Worm (Caenorhabditis elegans) whole organism, young adult: ENCODE results near the gene pgm-1.

ENCODE experiments used
- D2030.7 ChIP-seq: fragments of 200-800 bp; sonication (Bioruptor generic); IDR thresholded peaks from 2 replicates; pipeline ENCODE4 v1.3.6; 2022; ENCODE audit warnings: missing genetic modification reagents, missing genetic modification characterization, missing compliant biosample characterization
- Y53G8AR.9 ChIP-seq: fragments of 200-800 bp; sonication (Bioruptor generic); conservative IDR thresholded peaks from 2 replicates; pipeline ENCODE4 v1.3.6; 2022; ENCODE audit warnings: missing genetic modification reagents, missing genetic modification characterization, missing compliant biosample characterization
- ceh-58 ChIP-seq: fragments of 200-800 bp; sonication (Bioruptor generic); IDR thresholded peaks from 2 replicates; pipeline ENCODE4 v1.3.6; 2022; ENCODE audit warnings: missing genetic modification characterization, missing compliant biosample characterization
- hsf-1 ChIP-seq: fragments of 200-800 bp; sonication (Bioruptor generic); IDR thresholded peaks from 2 replicates; pipeline ENCODE4 v1.3.6; 2022; ENCODE audit warnings: missing genetic modification reagents, missing genetic modification characterization, missing compliant biosample characterization
- lag-1 ChIP-seq: fragments of 200-800 bp; sonication (Bioruptor generic); IDR thresholded peaks from 2 replicates; pipeline ENCODE4 v1.3.6; 2022; ENCODE audit warnings: missing genetic modification reagents, missing genetic modification characterization, missing compliant biosample characterization
- nhr-27 ChIP-seq: fragments of 200-800 bp; sonication (Bioruptor generic); optimal IDR thresholded peaks from 2 replicates; lab custom pipeline; 2018; ENCODE audit warnings: mild to moderate bottlenecking, missing genetic modification characterization, moderate library complexity, missing compliant biosample characterization

DNA sequence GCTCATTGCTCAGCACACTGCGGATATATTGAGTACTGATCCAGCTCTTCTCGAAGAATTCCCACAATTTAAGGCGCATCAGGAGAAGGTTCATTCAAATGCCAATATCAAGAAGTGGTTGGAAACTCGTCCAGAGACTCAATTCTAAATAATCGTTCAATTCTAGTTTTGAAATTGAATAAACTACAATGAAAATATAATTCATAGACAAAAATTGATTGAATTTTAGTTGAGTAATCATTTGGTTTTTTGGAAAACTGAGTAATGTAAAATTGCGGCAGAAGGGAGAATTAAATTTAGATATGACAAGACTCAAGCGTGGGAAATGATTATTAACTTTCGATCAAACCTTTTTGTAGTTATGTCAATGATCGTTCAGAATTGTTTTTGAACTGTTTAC is 4.8 kb upstream of the pgm-1 start:
- TF ChIP-seq lag-1 (GFP tag; lab: Robert Waterston, UW) (no peak), Y53G8AR.9 (GFP tag; lab: Robert Waterston, UW) (no peak), D2030.7 (no peak), hsf-1 (GFP tag; lab: Robert Waterston, UW) (no peak), ceh-58 (no peak), nhr-27 (tag; lab: Kevin White, UChicago) (no peak)
